Fruit fly (Drosophila melanogaster): Measurements from ENCODE around the gene CG44869.

The CG44869 gene

DNA sequence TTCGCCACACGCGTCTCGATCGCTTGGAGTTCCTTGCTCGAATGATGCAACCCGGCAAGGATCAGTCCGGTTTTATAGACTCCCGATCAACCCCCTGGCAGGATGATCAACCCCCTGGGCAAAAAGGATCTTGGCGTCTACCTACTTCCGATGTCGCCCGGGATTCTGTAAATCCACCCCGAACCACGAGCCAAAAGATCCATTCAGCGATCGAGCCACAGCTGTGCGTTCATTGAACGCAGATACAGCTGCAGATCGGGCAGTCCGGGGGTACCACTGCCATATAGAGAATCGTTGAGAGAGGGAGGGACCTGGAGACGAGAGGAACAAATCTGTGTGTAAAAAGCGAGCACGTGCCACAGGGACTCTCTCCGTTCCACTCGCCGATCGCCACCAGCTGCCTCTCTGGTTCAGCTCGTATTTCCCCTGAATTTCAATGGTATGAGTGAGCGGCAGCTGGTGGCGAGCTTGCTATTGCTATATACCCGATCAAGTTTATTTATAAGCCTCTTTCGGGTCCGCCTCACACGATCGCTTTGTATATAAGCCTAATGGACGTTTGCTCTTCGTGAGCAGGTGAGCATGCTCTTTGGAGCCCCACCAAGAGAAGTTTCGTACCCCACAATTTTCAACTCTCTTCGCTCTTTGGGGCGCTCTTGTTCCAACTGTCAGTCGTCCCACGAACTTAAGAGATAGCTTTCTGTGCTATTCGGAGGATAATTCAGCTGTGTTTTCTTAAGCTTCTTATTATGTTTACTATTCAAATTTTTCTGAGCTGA, 7.6 kb upstream of the CG44869 start, which contains the start of gene wor:
wor (minus strand) TSS at position 51 of the 779 bp plus-strand sequence.
- peak; percentile 19 to 49 for TF ChIP-seq dl (GFP tag; optimal IDR thresholded peaks at IDR 0.05; ENCODE audit: insufficient read depth in 1 of 2, partially characterized antibody in 2 of 2)
- peak; percentile 11 for TF ChIP-seq Rel (GFP tag; optimal IDR thresholded peaks at IDR 0.05)
- TF ChIP-seq Rel (tag; optimal IDR thresholded peaks at IDR 0.05), result no peak
- no peak for TF ChIP-seq usp (GFP tag; optimal IDR thresholded peaks at IDR 0.05)
- peak; percentile 3 for TF ChIP-seq CrebA (GFP tag; optimal IDR thresholded peaks at IDR 0.05; ENCODE audit: borderline replicate concordance)
- TF ChIP-seq Hr83 (GFP tag; optimal IDR thresholded peaks at IDR 0.05; ENCODE audit: poor library complexity, severe bottlenecking), result peak; percentile 29
- peak; percentile 30 for TF ChIP-seq Dif (GFP tag; optimal IDR thresholded peaks at IDR 0.05; ENCODE audit: partially characterized antibody)

- TF ChIP-seq h (GFP tag; optimal IDR thresholded peaks at IDR 0.05) (no peak), woc (GFP tag; optimal IDR thresholded peaks at IDR 0.05) (no peak), brk (GFP tag; optimal IDR thresholded peaks at IDR 0.05) (no peak), rgr (GFP tag; optimal IDR thresholded peaks at IDR 0.05) (no peak), sage (GFP tag; optimal IDR thresholded peaks at IDR 0.05) (no peak), Hr78 (GFP tag; optimal IDR thresholded peaks at IDR 0.05) (no peak), Vsx2 (GFP tag; optimal IDR thresholded peaks at IDR 0.05; ENCODE audit: partially characterized antibody) (no peak), br (GFP tag; optimal IDR thresholded peaks at IDR 0.05) (no peak), Mio (GFP tag; optimal IDR thresholded peaks at IDR 0.05) (no peak), Rel (GFP tag; optimal IDR thresholded peaks at IDR 0.05) (no peak), Rel (tag; optimal IDR thresholded peaks at IDR 0.05) (no peak), Sp1 (GFP tag; optimal IDR thresholded peaks at IDR 0.05) (no peak), dsf (GFP tag; optimal IDR thresholded peaks at IDR 0.05; ENCODE audit: borderline replicate concordance) (no peak), Abd-B (GFP tag; optimal IDR thresholded peaks at IDR 0.05) (no peak), tai (GFP tag; optimal IDR thresholded peaks at IDR 0.05) (no peak), pan (optimal IDR thresholded peaks at IDR 0.05) (no peak), GATAd (GFP tag; optimal IDR thresholded peaks at IDR 0.05) (no peak)
Observed at dm6 chr2L:15424135-15424534, 6.0 kb upstream of the CG44869 start.

DNA sequence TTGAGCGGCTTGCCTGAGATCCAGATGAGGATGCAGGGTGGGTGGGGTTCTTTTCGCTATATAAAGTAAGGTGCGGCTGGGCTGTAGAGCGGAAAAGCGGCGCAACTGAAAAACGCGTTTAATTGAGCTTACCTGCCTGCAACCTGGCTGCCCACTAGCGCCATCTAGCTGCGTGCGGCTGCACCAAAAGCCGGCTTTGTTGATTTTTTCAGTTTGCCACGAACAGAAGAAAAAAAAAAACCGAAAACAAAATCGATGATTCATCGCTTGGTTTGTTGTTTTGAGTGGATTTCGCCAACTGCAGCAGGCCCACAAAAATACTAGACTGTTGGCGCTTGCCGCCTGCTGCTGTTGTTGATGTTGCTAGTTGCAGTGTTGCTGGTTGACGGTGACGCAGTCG, 4.3 kb upstream of the CG44869 start:
- TF ChIP-seq N (GFP tag; optimal IDR thresholded peaks at IDR 0.05) (no peak), sv (GFP tag; optimal IDR thresholded peaks at IDR 0.05) (no peak), Rel (GFP tag; optimal IDR thresholded peaks at IDR 0.05) (no peak), Rel (tag; optimal IDR thresholded peaks at IDR 0.05) (no peak), CG32264 (GFP tag; optimal IDR thresholded peaks at IDR 0.05) (no peak), usp (GFP tag; optimal IDR thresholded peaks at IDR 0.05) (no peak), h (GFP tag; optimal IDR thresholded peaks at IDR 0.05) (no peak), Jra (GFP tag; optimal IDR thresholded peaks at IDR 0.05) (no peak), GATAd (GFP tag; optimal IDR thresholded peaks at IDR 0.05) (no peak), dmrt93B (GFP tag; optimal IDR thresholded peaks at IDR 0.05) (no peak), Myc (optimal IDR thresholded peaks at IDR 0.05) (no peak), CrebA (GFP tag; optimal IDR thresholded peaks at IDR 0.05; ENCODE audit: borderline replicate concordance) (no peak), rgr (GFP tag; optimal IDR thresholded peaks at IDR 0.05) (no peak), br (GFP tag; optimal IDR thresholded peaks at IDR 0.05) (no peak)

DNA sequence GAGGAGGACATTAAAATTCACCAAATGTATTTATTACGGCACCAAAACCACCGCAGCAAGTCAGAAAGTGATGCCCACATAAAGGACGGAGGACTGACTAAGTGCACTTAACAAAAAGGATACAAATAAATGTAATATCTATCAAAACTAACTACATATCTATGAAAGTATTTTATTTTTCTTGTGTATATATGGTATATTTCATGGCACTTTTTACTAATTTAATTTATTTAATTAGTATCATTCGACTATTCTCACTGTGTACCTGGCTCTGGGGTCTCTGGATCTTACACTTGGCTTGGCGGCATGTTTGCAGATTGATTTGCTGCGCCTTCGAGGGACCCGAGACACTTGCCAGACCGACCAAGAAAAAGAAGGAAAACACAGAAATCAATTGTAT, 4.1 kb downstream of the CG44869 start:
- TF ChIP-seq rgr (GFP tag; optimal IDR thresholded peaks at IDR 0.05) (peak; percentile 91), foxo (GFP tag; optimal IDR thresholded peaks at IDR 0.05) (peak in 1 of 2 experiments; percentile 92), dmrt93B (GFP tag; optimal IDR thresholded peaks at IDR 0.05) (peak; percentile 68), pan (optimal IDR thresholded peaks at IDR 0.05) (no peak), fru (GFP tag; optimal IDR thresholded peaks at IDR 0.05) (peak; percentile 90), Dif (GFP tag; optimal IDR thresholded peaks at IDR 0.05; ENCODE audit: partially characterized antibody) (no peak), brk (GFP tag; optimal IDR thresholded peaks at IDR 0.05) (peak; percentile 96), tai (GFP tag; optimal IDR thresholded peaks at IDR 0.05) (peak; percentile 73), Dfd (GFP tag; optimal IDR thresholded peaks at IDR 0.05) (no peak), jim (GFP tag; optimal IDR thresholded peaks at IDR 0.05) (no peak), dl (GFP tag; optimal IDR thresholded peaks at IDR 0.05; ENCODE audit: insufficient read depth in 1 of 2, partially characterized antibody in 2 of 2) (no peak), psq (GFP tag; optimal IDR thresholded peaks at IDR 0.05) (peak; percentile 91), GATAd (GFP tag; optimal IDR thresholded peaks at IDR 0.05) (no peak), Myc (optimal IDR thresholded peaks at IDR 0.05) (no peak), OdsH (GFP tag; optimal IDR thresholded peaks at IDR 0.05) (peak; percentile 92), Sp1 (GFP tag; optimal IDR thresholded peaks at IDR 0.05) (peak; percentile 94), N (GFP tag; optimal IDR thresholded peaks at IDR 0.05) (no peak), CG9705 (GFP tag; optimal IDR thresholded peaks at IDR 0.05) (peak; percentile 89), HLH106 (tag; optimal IDR thresholded peaks at IDR 0.05) (peak; percentile 96), lola (GFP tag; optimal IDR thresholded peaks at IDR 0.05) (no peak), Hnf4 (GFP tag; optimal IDR thresholded peaks at IDR 0.05) (peak; percentile 86), Mio (GFP tag; optimal IDR thresholded peaks at IDR 0.05) (no peak), Rel (GFP tag; optimal IDR thresholded peaks at IDR 0.05) (peak; percentile 19), Rel (tag; optimal IDR thresholded peaks at IDR 0.05) (peak; percentile 79), usp (GFP tag; optimal IDR thresholded peaks at IDR 0.05) (no peak), CrebA (GFP tag; optimal IDR thresholded peaks at IDR 0.05; ENCODE audit: borderline replicate concordance) (no peak), br (GFP tag; optimal IDR thresholded peaks at IDR 0.05) (peak; percentile 80), Abd-B (GFP tag; optimal IDR thresholded peaks at IDR 0.05) (no peak), sv (GFP tag; optimal IDR thresholded peaks at IDR 0.05) (no peak), Hr83 (GFP tag; optimal IDR thresholded peaks at IDR 0.05; ENCODE audit: poor library complexity, severe bottlenecking) (no peak), CG32264 (GFP tag; optimal IDR thresholded peaks at IDR 0.05) (peak; percentile 52), h (GFP tag; optimal IDR thresholded peaks at IDR 0.05) (peak; percentile 90), woc (GFP tag; optimal IDR thresholded peaks at IDR 0.05) (peak; percentile 85), dsf (GFP tag; optimal IDR thresholded peaks at IDR 0.05; ENCODE audit: borderline replicate concordance) (peak; percentile 43)
